Fruit fly (Drosophila melanogaster): ENCODE measurements around the gene Eaf6.
A peak's percentile ranks its signal among the peaks of the same experiment; 100 is the strongest.

Gene Eaf6

dm6 chr3L:5630608-5631080, 22.5 kb upstream of the Eaf6 start, which contains the start of gene Blimp-1 (continued):
- TF ChIP-seq Mio (GFP tag; optimal IDR thresholded peaks at IDR 0.05) (no peak), jim (GFP tag; optimal IDR thresholded peaks at IDR 0.05) (no peak)

DNA sequence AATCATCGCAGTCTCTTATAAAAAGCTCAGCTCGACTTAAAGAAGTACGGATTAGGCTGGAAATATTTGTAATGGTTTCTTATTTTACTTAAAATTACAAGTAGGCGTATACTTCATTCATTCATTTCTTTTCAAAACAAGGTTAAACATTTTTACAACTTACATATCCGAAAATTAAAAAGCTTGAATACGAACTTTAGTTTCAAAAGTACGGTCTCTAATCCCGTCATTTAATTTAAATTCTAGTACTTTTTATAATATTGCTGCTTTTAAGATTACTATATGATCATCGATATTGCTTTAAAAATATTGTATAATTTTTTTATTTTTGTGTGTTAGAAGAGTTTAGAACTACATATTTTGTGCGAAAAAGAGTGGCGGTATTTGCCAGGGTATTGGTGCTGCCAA, 22.1 kb upstream of the Eaf6 start:
- TF ChIP-seq foxo (GFP tag; optimal IDR thresholded peaks at IDR 0.05) (peak in 1 of 2 experiments; percentile 71), tai (GFP tag; optimal IDR thresholded peaks at IDR 0.05) (no peak), br (GFP tag; optimal IDR thresholded peaks at IDR 0.05) (peak; percentile 35), ey (GFP tag; optimal IDR thresholded peaks at IDR 0.05) (peak; percentile 35), dsf (GFP tag; optimal IDR thresholded peaks at IDR 0.05; ENCODE audit: borderline replicate concordance) (no peak), psq (GFP tag; optimal IDR thresholded peaks at IDR 0.05) (peak; percentile 51), h (GFP tag; optimal IDR thresholded peaks at IDR 0.05) (peak; percentile 67), Rel (GFP tag; optimal IDR thresholded peaks at IDR 0.05) (no peak), Rel (tag; optimal IDR thresholded peaks at IDR 0.05) (no peak), fru (GFP tag; optimal IDR thresholded peaks at IDR 0.05) (peak; percentile 66), Hnf4 (GFP tag; optimal IDR thresholded peaks at IDR 0.05) (no peak), rgr (GFP tag; optimal IDR thresholded peaks at IDR 0.05) (peak; percentile 8), Jra (GFP tag; optimal IDR thresholded peaks at IDR 0.05) (no peak), sv (GFP tag; optimal IDR thresholded peaks at IDR 0.05) (no peak), Sp1 (GFP tag; optimal IDR thresholded peaks at IDR 0.05) (peak; percentile 55), OdsH (GFP tag; optimal IDR thresholded peaks at IDR 0.05) (peak; percentile 4), CG32264 (GFP tag; optimal IDR thresholded peaks at IDR 0.05) (no peak), HLH106 (tag; optimal IDR thresholded peaks at IDR 0.05) (peak; percentile 67), CG9705 (GFP tag; optimal IDR thresholded peaks at IDR 0.05) (no peak), GATAd (GFP tag; optimal IDR thresholded peaks at IDR 0.05) (no peak), N (GFP tag; optimal IDR thresholded peaks at IDR 0.05) (no peak), Dfd (GFP tag; optimal IDR thresholded peaks at IDR 0.05) (peak; percentile 13), woc (GFP tag; optimal IDR thresholded peaks at IDR 0.05) (peak; percentile 53), Abd-B (GFP tag; optimal IDR thresholded peaks at IDR 0.05) (no peak), Vsx2 (GFP tag; optimal IDR thresholded peaks at IDR 0.05; ENCODE audit: partially characterized antibody) (no peak), Mio (GFP tag; optimal IDR thresholded peaks at IDR 0.05) (no peak), jim (GFP tag; optimal IDR thresholded peaks at IDR 0.05) (no peak), Myc (optimal IDR thresholded peaks at IDR 0.05) (no peak), Hr78 (GFP tag; optimal IDR thresholded peaks at IDR 0.05) (no peak), pan (optimal IDR thresholded peaks at IDR 0.05) (no peak), usp (GFP tag; optimal IDR thresholded peaks at IDR 0.05) (no peak), sage (GFP tag; optimal IDR thresholded peaks at IDR 0.05) (no peak), lola (GFP tag; optimal IDR thresholded peaks at IDR 0.05) (no peak), Dif (GFP tag; optimal IDR thresholded peaks at IDR 0.05; ENCODE audit: partially characterized antibody) (no peak)

DNA sequence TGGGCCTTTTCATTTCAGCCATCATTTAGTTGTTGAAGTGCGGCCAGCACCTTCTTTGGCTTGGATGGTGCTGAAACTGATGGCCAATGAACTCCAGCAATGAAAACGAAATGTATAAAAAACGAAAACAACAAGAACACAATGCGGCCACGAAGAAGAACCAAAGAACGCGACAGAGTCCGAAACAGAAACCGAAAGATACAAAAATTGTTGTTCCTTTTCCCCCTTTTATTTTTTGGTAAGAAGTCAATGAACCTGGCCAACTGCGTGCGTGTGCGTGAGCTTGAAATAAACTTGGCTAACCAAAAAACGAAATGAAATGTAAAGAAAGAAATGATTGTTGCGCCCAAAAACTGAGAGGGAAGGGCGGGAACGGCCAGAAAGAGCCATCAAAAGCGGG, 19.7 kb upstream of the Eaf6 start:
- TF ChIP-seq usp (GFP tag; optimal IDR thresholded peaks at IDR 0.05) (no peak), GATAd (GFP tag; optimal IDR thresholded peaks at IDR 0.05) (no peak), Rel (GFP tag; optimal IDR thresholded peaks at IDR 0.05) (peak; percentile 23), Rel (tag; optimal IDR thresholded peaks at IDR 0.05) (no peak), sage (GFP tag; optimal IDR thresholded peaks at IDR 0.05) (peak; percentile 46), foxo (GFP tag; optimal IDR thresholded peaks at IDR 0.05) (no peak), lola (GFP tag; optimal IDR thresholded peaks at IDR 0.05) (no peak), brk (GFP tag; optimal IDR thresholded peaks at IDR 0.05) (peak; percentile 3), CG32264 (GFP tag; optimal IDR thresholded peaks at IDR 0.05) (no peak), psq (GFP tag; optimal IDR thresholded peaks at IDR 0.05) (peak; percentile 98), Vsx2 (GFP tag; optimal IDR thresholded peaks at IDR 0.05; ENCODE audit: partially characterized antibody) (no peak)

dm6 chr3L:5626465-5626864, 18.4 kb upstream of the Eaf6 start:
- no peak for TF ChIP-seq Dfd (GFP tag; optimal IDR thresholded peaks at IDR 0.05)
- TF ChIP-seq h (GFP tag; optimal IDR thresholded peaks at IDR 0.05) = peak; percentile 26
- peak in 1 of 2 experiments; percentile 20 for TF ChIP-seq foxo (GFP tag; optimal IDR thresholded peaks at IDR 0.05)
